Worm (Caenorhabditis elegans) whole organism, L2 larva: ENCODE results near the gene C08F11.13.

Experiments used
- ZK546.5 ChIP-seq: sonication (generic microtip); optimal IDR thresholded peaks from 2 replicates; lab custom pipeline; 2017; ENCODE audit warnings: missing biosample characterization, missing genetic modification characterization
- alr-1 ChIP-seq: fragments of 150-350 bp; optimal IDR thresholded peaks from 2 replicates; lab custom pipeline; 2014; ENCODE audit warnings: missing biosample characterization, missing genetic modification characterization
- aly-2 ChIP-seq: fragments of 150-350 bp; optimal IDR thresholded peaks from 2 replicates; lab custom pipeline; 2014; ENCODE audit warnings: missing biosample characterization, missing genetic modification characterization
- ama-1 ChIP-seq: fragments of 150-350 bp; optimal IDR thresholded peaks from 2 replicates; lab custom pipeline; 2018; ENCODE audit warnings: inconsistent platforms
- ceh-82 ChIP-seq: fragments of 150-350 bp; optimal IDR thresholded peaks from 2 replicates; lab custom pipeline; 2014; ENCODE audit warnings: missing biosample characterization, missing genetic modification characterization
- egl-27 ChIP-seq: sonication (generic microtip); optimal IDR thresholded peaks from 3 replicates; lab custom pipeline; 2017; ENCODE audit warnings: missing biosample characterization, missing genetic modification reagents, missing genetic modification characterization
- elt-3 ChIP-seq: sonication (generic microtip); optimal IDR thresholded peaks from 2 replicates; lab custom pipeline; 2017; ENCODE audit warnings: missing biosample characterization, missing genetic modification characterization
- gmeb-1 ChIP-seq: fragments of 150-350 bp; optimal IDR thresholded peaks from 2 replicates; lab custom pipeline; 2014; ENCODE audit warnings: missing biosample characterization, missing genetic modification characterization
- lsy-2 ChIP-seq, 2 experiments: fragments of 150-350 bp in 1 of 2; sonication (generic microtip) in 1 of 2; optimal IDR thresholded peaks; 2 replicates each; lab custom pipeline; 2014 to 2017; ENCODE audit warnings: missing biosample characterization in 2 of 2, missing genetic modification characterization in 2 of 2
- nhr-12 ChIP-seq: fragments of 150-350 bp; optimal IDR thresholded peaks from 2 replicates; lab custom pipeline; 2014; ENCODE audit warnings: missing biosample characterization, missing genetic modification characterization
- nhr-25 ChIP-seq: fragments of 150-350 bp; sonication (generic microtip); optimal IDR thresholded peaks from 3 replicates; lab custom pipeline; 2014; ENCODE audit warnings: missing biosample characterization, missing genetic modification characterization
- snpc-4 ChIP-seq: fragments of 150-350 bp; optimal IDR thresholded peaks from 2 replicates; lab custom pipeline; 2014; ENCODE audit warnings: missing biosample characterization, missing genetic modification characterization
- unc-62 ChIP-seq: fragments of 150-350 bp; optimal IDR thresholded peaks from 2 replicates; lab custom pipeline; 2014; ENCODE audit warnings: missing biosample characterization, missing genetic modification reagents, missing genetic modification characterization
- ztf-11 ChIP-seq: sonication (generic microtip); optimal IDR thresholded peaks from 2 replicates; lab custom pipeline; 2017; ENCODE audit warnings: missing biosample characterization, missing genetic modification characterization

DNA sequence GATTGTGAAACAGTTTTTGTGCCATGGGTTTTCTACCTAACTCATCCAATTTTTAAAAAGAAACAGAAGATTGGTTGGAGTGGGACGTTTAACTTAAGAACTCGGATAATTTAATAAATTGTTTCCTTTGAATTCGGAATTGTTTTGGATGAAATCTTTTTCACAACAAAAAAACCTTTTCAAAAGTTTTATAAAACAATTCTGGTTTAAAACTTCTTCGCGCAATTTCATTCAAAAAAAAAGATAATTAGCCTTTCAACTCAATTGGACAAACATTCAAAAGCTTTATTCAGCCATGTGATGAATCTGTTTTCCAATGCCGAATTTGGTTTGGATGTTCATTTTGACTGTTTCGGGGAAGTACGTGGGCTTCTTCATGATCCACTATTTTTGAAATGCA, 22.5 kb downstream of the C08F11.13 start, which contains the start of gene Y45F10B.12:
- TF ChIP-seq nhr-12 (tag; lab: Kevin White, UChicago), result no peak
- TF ChIP-seq alr-1 (tag; lab: Kevin White, UChicago), result no peak
- TF ChIP-seq ama-1 (lab: Kevin White, UChicago), result no peak
- no peak for TF ChIP-seq egl-27
- TF ChIP-seq nhr-25 (tag; lab: Kevin White, UChicago), result no peak
- TF ChIP-seq lsy-2 (tag; optimal IDR thresholded peaks at IDR 0.05; lab: Kevin White, UChicago), result no peak
- no peak for TF ChIP-seq ceh-82 (tag; lab: Kevin White, UChicago)
- no peak for TF ChIP-seq ztf-11
- TF ChIP-seq unc-62 (GFP tag; lab: Kevin White, UChicago), result no peak
- no peak for TF ChIP-seq ZK546.5 (tag; lab: Kevin White, UChicago)
- no peak for TF ChIP-seq snpc-4
- no peak for TF ChIP-seq aly-2
- no peak for TF ChIP-seq gmeb-1
- TF ChIP-seq elt-3, result no peak
